Worm (Caenorhabditis elegans) whole organism, L4 larva: ENCODE measurements around the gene F09E10.7.

Experiments
- D1046.2 ChIP-seq: fragments of 200-800 bp; sonication (Bioruptor generic); IDR thresholded peaks from 2 replicates; pipeline ENCODE4 v1.3.6; 2022; ENCODE audit warnings: missing genetic modification characterization, missing compliant biosample characterization
- F26F4.8 ChIP-seq: fragments of 200-800 bp; sonication (Bioruptor generic); conservative IDR thresholded peaks from 2 replicates; pipeline ENCODE4 v1.3.6; 2022; ENCODE audit warnings: missing genetic modification characterization, missing compliant biosample characterization
- F37D6.2 ChIP-seq: sonication (generic microtip); optimal IDR thresholded peaks from 2 replicates; lab custom pipeline; 2016; ENCODE audit warnings: mild to moderate bottlenecking, missing genetic modification characterization, missing compliant biosample characterization
- F44E2.7 ChIP-seq: fragments of 200-800 bp; sonication (Bioruptor generic); IDR thresholded peaks from 2 replicates; pipeline ENCODE4 v2.1.2; 2022; ENCODE audit warnings: missing genetic modification characterization, missing compliant biosample characterization
- F49E8.2 ChIP-seq: sonication (generic microtip); optimal IDR thresholded peaks from 2 replicates; lab custom pipeline; 2016; ENCODE audit warnings: missing compliant biosample characterization, mild to moderate bottlenecking, missing genetic modification characterization, borderline replicate concordance
- R02D3.7 ChIP-seq: fragments of 150-350 bp; sonication (generic microtip); optimal IDR thresholded peaks from 3 replicates; lab custom pipeline; 2014; ENCODE audit warnings: missing biosample characterization, missing genetic modification characterization
- T26A8.4 ChIP-seq: fragments of 200-800 bp; sonication (Bioruptor generic); IDR thresholded peaks from 2 replicates; pipeline ENCODE4 v1.3.6; 2022; ENCODE audit warnings: missing genetic modification characterization, missing compliant biosample characterization
- Y48G9A.11 ChIP-seq: fragments of 200-800 bp; sonication (Bioruptor generic); IDR thresholded peaks from 2 replicates; pipeline ENCODE4 v1.3.6; 2022; ENCODE audit warnings: missing genetic modification reagents, missing genetic modification characterization, missing compliant biosample characterization
- ZK546.5 ChIP-seq, 2 experiments: sonication (generic microtip); optimal IDR thresholded peaks; 2 replicates each; lab custom pipeline; 2017; ENCODE audit warnings: missing biosample characterization in 2 of 2, missing genetic modification characterization in 2 of 2
- aha-1 ChIP-seq: fragments of 150-350 bp; peaks from one replicate; lab custom pipeline; 2014; ENCODE audit warnings: missing biosample characterization, missing genetic modification characterization
- arid-1 ChIP-seq: fragments of 200-800 bp; sonication (Bioruptor generic); conservative IDR thresholded peaks from 2 replicates; pipeline ENCODE4 v1.3.6; 2022; ENCODE audit warnings: missing genetic modification reagents, missing genetic modification characterization, missing compliant biosample characterization
- ceh-28 ChIP-seq: fragments of 150-350 bp; optimal IDR thresholded peaks from 2 replicates; lab custom pipeline; 2014; ENCODE audit warnings: missing biosample characterization, missing genetic modification reagents, missing genetic modification characterization
- ceh-32 ChIP-seq: sonication (generic microtip); optimal IDR thresholded peaks from 2 replicates; lab custom pipeline; 2016; ENCODE audit warnings: mild to moderate bottlenecking, missing genetic modification characterization, missing compliant biosample characterization; ENCODE audit not compliant: poor library complexity
- ceh-82 ChIP-seq: sonication (generic microtip); optimal IDR thresholded peaks from 2 replicates; lab custom pipeline; 2017; ENCODE audit warnings: missing biosample characterization, missing genetic modification characterization
- cey-2 ChIP-seq: sonication (generic microtip); optimal IDR thresholded peaks from 3 replicates; lab custom pipeline; 2017; ENCODE audit warnings: missing genetic modification characterization, mild to moderate bottlenecking, missing compliant biosample characterization, antibody characterized with exemption, borderline replicate concordance; ENCODE audit not compliant: insufficient read depth
- daf-16 ChIP-seq, 3 experiments: sonication (generic microtip); optimal IDR thresholded peaks; 2 replicates each; lab custom pipeline; 2016 to 2017; ENCODE audit warnings: missing genetic modification characterization in 3 of 3, missing genetic modification reagents in 3 of 3, mild to moderate bottlenecking in 2 of 3, missing compliant biosample characterization in 2 of 3, missing biosample characterization in 1 of 3, moderate library complexity in 1 of 3
- dmd-6 ChIP-seq: fragments of 200-800 bp; sonication (Bioruptor generic); IDR thresholded peaks from 2 replicates; pipeline ENCODE4 v1.3.6; 2022; ENCODE audit warnings: missing genetic modification reagents, missing genetic modification characterization, missing compliant biosample characterization
- dmd-8 ChIP-seq: fragments of 200-800 bp; sonication (Bioruptor generic); IDR thresholded peaks from 2 replicates; pipeline ENCODE4 v1.3.6; 2022; ENCODE audit warnings: missing genetic modification characterization, missing compliant biosample characterization
- dpl-1 ChIP-seq: fragments of 150-350 bp; optimal IDR thresholded peaks from 2 replicates; lab custom pipeline; 2014; ENCODE audit warnings: missing biosample characterization, missing genetic modification reagents, missing genetic modification characterization
- duxl-1 ChIP-seq: sonication (generic microtip); optimal IDR thresholded peaks from 2 replicates; lab custom pipeline; 2016; ENCODE audit warnings: mild to moderate bottlenecking, missing genetic modification characterization, moderate library complexity, missing compliant biosample characterization; ENCODE audit not compliant: poor library complexity
- egl-27 ChIP-seq: sonication (generic microtip); optimal IDR thresholded peaks from 3 replicates; lab custom pipeline; 2017; ENCODE audit warnings: missing biosample characterization, missing genetic modification reagents, missing genetic modification characterization
- egl-43 ChIP-seq: fragments of 200-800 bp; sonication (Bioruptor generic); IDR thresholded peaks from 2 replicates; pipeline ENCODE4 v1.3.6; 2022; ENCODE audit warnings: missing genetic modification reagents, missing genetic modification characterization, missing compliant biosample characterization
- fos-1 ChIP-seq: fragments of 150-350 bp; optimal IDR thresholded peaks from 2 replicates; lab custom pipeline; 2014; ENCODE audit warnings: missing biosample characterization, missing genetic modification characterization
- gei-8 ChIP-seq: fragments of 200-800 bp; sonication (Bioruptor generic); optimal IDR thresholded peaks from 2 replicates; lab custom pipeline; 2018; ENCODE audit warnings: mild to moderate bottlenecking, missing genetic modification characterization, missing compliant biosample characterization
- hmg-1.1 ChIP-seq: fragments of 200-800 bp; sonication (Bioruptor generic); IDR thresholded peaks from 2 replicates; pipeline ENCODE4 v1.3.6; 2022; ENCODE audit warnings: missing genetic modification reagents, missing genetic modification characterization, missing compliant biosample characterization
- lim-7 ChIP-seq: fragments of 200-800 bp; sonication (Bioruptor generic); IDR thresholded peaks from 2 replicates; pipeline ENCODE4 v1.3.6; 2022; ENCODE audit warnings: missing genetic modification characterization, missing compliant biosample characterization
- lin-38 ChIP-seq: fragments of 200-800 bp; sonication (Bioruptor generic); IDR thresholded peaks from 2 replicates; pipeline ENCODE4 v1.3.6; 2022; ENCODE audit warnings: missing genetic modification reagents, missing genetic modification characterization, missing compliant biosample characterization
- lin-39 ChIP-seq: fragments of 150-350 bp; optimal IDR thresholded peaks from 2 replicates; lab custom pipeline; 2014; ENCODE audit warnings: missing biosample characterization, missing genetic modification reagents, missing genetic modification characterization
- madf-5 ChIP-seq, 2 experiments: fragments of 200-800 bp; sonication (Bioruptor generic); IDR thresholded peaks; 2 replicates each; pipeline ENCODE4 v1.3.6; 2022; ENCODE audit warnings: missing compliant biosample characterization in 2 of 2, missing genetic modification characterization in 2 of 2
- nhr-111 ChIP-seq: fragments of 200-800 bp; sonication (Bioruptor generic); optimal IDR thresholded peaks from 2 replicates; lab custom pipeline; 2018; ENCODE audit warnings: mild to moderate bottlenecking, missing genetic modification characterization, missing compliant biosample characterization
- nhr-25 ChIP-seq: sonication (generic microtip); optimal IDR thresholded peaks from 2 replicates; lab custom pipeline; 2017; ENCODE audit warnings: missing genetic modification characterization, mild to moderate bottlenecking, missing compliant biosample characterization, antibody characterized with exemption, moderate library complexity, borderline replicate concordance; ENCODE audit not compliant: insufficient read depth
- nhr-28 ChIP-seq: fragments of 150-350 bp; optimal IDR thresholded peaks from 2 replicates; lab custom pipeline; 2014; ENCODE audit warnings: missing biosample characterization, missing genetic modification characterization
- nhr-41 ChIP-seq: fragments of 200-800 bp; sonication (Bioruptor generic); IDR thresholded peaks from 2 replicates; pipeline ENCODE4 v1.3.6; 2022; ENCODE audit warnings: missing genetic modification reagents, missing genetic modification characterization, missing compliant biosample characterization
- nhr-76 ChIP-seq: fragments of 150-350 bp; optimal IDR thresholded peaks from 2 replicates; lab custom pipeline; 2014; ENCODE audit warnings: missing biosample characterization, missing genetic modification characterization
- nhr-77 ChIP-seq: fragments of 150-350 bp; optimal IDR thresholded peaks from 2 replicates; lab custom pipeline; 2014; ENCODE audit warnings: missing biosample characterization, missing genetic modification characterization
- pha-4 ChIP-seq, 2 experiments: fragments of 150-350 bp in 1 of 2; fragments of 200-800 bp in 1 of 2; sonication (Bioruptor generic) in 1 of 2; IDR thresholded peaks in 1 of 2; optimal IDR thresholded peaks in 1 of 2; 2 replicates each; pipeline versions ENCODE4 v1.3.6 to Lab custom; 2014 to 2022; ENCODE audit warnings: missing genetic modification characterization in 2 of 2, missing genetic modification reagents in 2 of 2, missing biosample characterization in 1 of 2, missing compliant biosample characterization in 1 of 2
- pqm-1 ChIP-seq: sonication (generic microtip); optimal IDR thresholded peaks from 2 replicates; lab custom pipeline; 2017; ENCODE audit warnings: missing biosample characterization, missing genetic modification characterization
- rbr-2 ChIP-seq: sonication (generic microtip); optimal IDR thresholded peaks from 2 replicates; lab custom pipeline; 2016; ENCODE audit warnings: missing genotype, missing genetic modification characterization, missing compliant biosample characterization
- sdz-12 ChIP-seq: fragments of 200-800 bp; sonication (Bioruptor generic); optimal IDR thresholded peaks from 2 replicates; lab custom pipeline; 2018; ENCODE audit warnings: mild to moderate bottlenecking, missing genetic modification characterization, missing compliant biosample characterization
- set-16 ChIP-seq: fragments of 200-800 bp; sonication (Bioruptor generic); IDR thresholded peaks from 2 replicates; pipeline ENCODE4 v1.3.6; 2022; ENCODE audit warnings: missing genetic modification reagents, missing genetic modification characterization, missing compliant biosample characterization
- skn-1 ChIP-seq: fragments of 150-350 bp; optimal IDR thresholded peaks from 2 replicates; lab custom pipeline; 2014; ENCODE audit warnings: missing biosample characterization, missing genetic modification characterization
- snpc-1.2 ChIP-seq: fragments of 200-800 bp; sonication (Bioruptor generic); IDR thresholded peaks from 2 replicates; pipeline ENCODE4 v1.3.6; 2022; ENCODE audit warnings: missing genetic modification reagents, missing genetic modification characterization, missing compliant biosample characterization
- spr-3 ChIP-seq: fragments of 200-800 bp; sonication (Bioruptor generic); optimal IDR thresholded peaks from 2 replicates; lab custom pipeline; 2018; ENCODE audit warnings: mild to moderate bottlenecking, missing genetic modification characterization, missing compliant biosample characterization
- unc-62 ChIP-seq, 3 experiments: fragments of 150-350 bp in 1 of 3; sonication (generic microtip); optimal IDR thresholded peaks in 2 of 3; peaks in 1 of 3; 1 replicate in 1 of 3; 2 replicates in 2 of 3; lab custom pipeline; 2014 to 2017; ENCODE audit warnings: missing biosample characterization in 3 of 3, missing genetic modification characterization in 3 of 3, missing genetic modification reagents in 3 of 3, missing genotype in 1 of 3
- vab-7 ChIP-seq: fragments of 200-800 bp; sonication (Bioruptor generic); IDR thresholded peaks from 2 replicates; pipeline ENCODE4 v1.3.6; 2022; ENCODE audit warnings: missing genetic modification reagents, missing genetic modification characterization, missing compliant biosample characterization
- zfp-3 ChIP-seq: fragments of 200-800 bp; sonication (Bioruptor generic); conservative IDR thresholded peaks from 2 replicates; pipeline ENCODE4 v1.3.6; 2022; ENCODE audit warnings: missing genetic modification reagents, missing genetic modification characterization, missing compliant biosample characterization
- zip-2 ChIP-seq: fragments of 150-350 bp; optimal IDR thresholded peaks from 2 replicates; lab custom pipeline; 2014; ENCODE audit warnings: missing biosample characterization, missing genetic modification characterization
- ztf-11 ChIP-seq: fragments of 150-350 bp; optimal IDR thresholded peaks from 2 replicates; lab custom pipeline; 2014; ENCODE audit warnings: missing biosample characterization, missing genetic modification characterization
- ztf-7 ChIP-seq: fragments of 150-350 bp; optimal IDR thresholded peaks from 2 replicates; lab custom pipeline; 2014; ENCODE audit warnings: missing biosample characterization, missing genetic modification characterization

F09E10.7 gene

DNA sequence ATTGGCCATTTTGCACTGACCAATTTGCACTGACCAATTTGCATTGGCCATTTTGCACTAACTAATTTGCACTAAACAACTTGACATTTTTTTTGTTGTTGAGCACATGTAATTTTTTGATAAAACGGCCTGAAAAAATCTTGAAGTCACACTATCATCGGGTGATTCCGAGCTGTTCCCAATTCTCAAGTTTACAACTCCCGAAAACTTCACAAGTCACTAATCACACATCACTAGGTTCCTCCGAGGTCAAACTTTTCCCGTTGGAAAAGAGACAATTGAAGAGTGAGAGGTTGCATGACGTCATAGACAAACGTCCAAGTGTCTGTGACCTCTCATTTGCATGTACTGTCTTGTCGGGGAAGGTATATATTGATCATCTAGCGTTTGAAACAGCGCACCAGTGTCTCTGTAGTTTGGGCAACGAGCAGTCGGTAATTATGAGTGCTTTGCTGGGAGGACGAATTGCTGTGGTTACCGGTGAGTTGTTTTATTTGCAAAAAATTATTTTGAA, 15.5 kb downstream of the F09E10.7 start, which contains the start of the genes D1005.10 and dhs-25 (continued):
- TF ChIP-seq lim-7 (GFP tag; lab: Robert Waterston, UW) (no peak), ztf-7 (no peak), R02D3.7 (tag; lab: Kevin White, UChicago) (no peak), dpl-1 (GFP tag; lab: Kevin White, UChicago) (no peak), duxl-1 (tag; lab: Kevin White, UChicago) (peak; percentile 87), skn-1 (tag; lab: Kevin White, UChicago) (no peak), dmd-8 (no peak), vab-7 (GFP tag; lab: Robert Waterston, UW) (no peak), pha-4 (GFP tag; IDR thresholded peaks at IDR 0.05; lab: Robert Waterston, UW) (peak; percentile 61; the same call in 1 of the 2 replicates), pha-4 (tag; optimal IDR thresholded peaks at IDR 0.05; lab: Kevin White, UChicago) (peak; percentile 82), snpc-1.2 (GFP tag; lab: Robert Waterston, UW) (no peak), cey-2 (tag; lab: Kevin White, UChicago) (no peak), F26F4.8 (GFP tag; lab: Robert Waterston, UW) (no peak), unc-62 (GFP tag; optimal IDR thresholded peaks at IDR 0.05 in 1 of 2; lab: Kevin White, UChicago) (peak in 1 of 2 experiments; percentile 11), unc-62 (tag; optimal IDR thresholded peaks at IDR 0.05; lab: Kevin White, UChicago) (no peak), ZK546.5 (tag; optimal IDR thresholded peaks at IDR 0.05; lab: Kevin White, UChicago) (no peak), ceh-28 (tag; lab: Kevin White, UChicago) (no peak), ceh-82 (tag; lab: Kevin White, UChicago) (no peak), nhr-111 (no peak), F49E8.2 (tag; lab: Kevin White, UChicago) (no peak), pqm-1 (tag; lab: Kevin White, UChicago) (peak; percentile 0), nhr-76 (tag; lab: Kevin White, UChicago) (no peak), sdz-12 (GFP tag; lab: Kevin White, UChicago) (no peak), nhr-41 (GFP tag; lab: Robert Waterston, UW) (peak; percentile 54; the same call in 1 of the 2 replicates), ceh-32 (tag; lab: Kevin White, UChicago) (no peak), madf-5 (GFP tag; IDR thresholded peaks at IDR 0.05; lab: Robert Waterston, UW) (no peak), egl-43 (no peak), Y48G9A.11 (no peak), arid-1 (GFP tag; lab: Robert Waterston, UW) (no peak; the same call in 1 of the 2 replicates), nhr-77 (tag; lab: Kevin White, UChicago) (peak; percentile 43), lin-38 (GFP tag; lab: Robert Waterston, UW) (no peak), T26A8.4 (GFP tag; lab: Robert Waterston, UW) (peak; percentile 12; the same call in 1 of the 2 replicates), daf-16 (GFP tag; optimal IDR thresholded peaks at IDR 0.05; lab: Kevin White, UChicago) (peak; percentile 38 to 60), daf-16 (tag; optimal IDR thresholded peaks at IDR 0.05; lab: Kevin White, UChicago) (peak; percentile 92), nhr-25 (tag; lab: Kevin White, UChicago) (peak; percentile 82), fos-1 (tag; lab: Kevin White, UChicago) (no peak), F37D6.2 (tag; lab: Kevin White, UChicago) (no peak), nhr-28 (tag; lab: Kevin White, UChicago) (peak; percentile 68), aha-1 (tag; lab: Kevin White, UChicago) (no peak), egl-27 (tag; lab: Kevin White, UChicago) (no peak), zip-2 (tag; lab: Kevin White, UChicago) (no peak), ztf-11 (no peak), D1046.2 (GFP tag; lab: Robert Waterston, UW) (no peak), hmg-1.1 (peak; percentile 69), dmd-6 (GFP tag; lab: Robert Waterston, UW) (peak; percentile 96), F44E2.7 (GFP tag; lab: Robert Waterston, UW) (no peak), spr-3 (GFP tag; lab: Kevin White, UChicago) (no peak), lin-39 (no peak), gei-8 (no peak), rbr-2 (tag; lab: Kevin White, UChicago) (peak; percentile 31), set-16 (GFP tag; lab: Robert Waterston, UW) (no peak), zfp-3 (GFP tag; lab: Robert Waterston, UW) (no peak)
